Fruit fly (Drosophila melanogaster) whole organism, embryonic: ENCODE measurements around the gene Slu7.
A peak's percentile ranks its signal among the peaks of the same experiment; 100 is the strongest.

ENCODE experiments used
- Atf6 ChIP-seq: fragments of 200-800 bp; sonication (Bioruptor generic); IDR thresholded peaks from 2 replicates; pipeline ENCODE4 v1.3.6; 2022; ENCODE audit warnings: missing biosample characterization, missing genetic modification characterization
- B-H2 ChIP-seq: fragments of 200-800 bp; sonication (Bioruptor generic); optimal IDR thresholded peaks from 2 replicates; lab custom pipeline; 2018; ENCODE audit warnings: missing biosample characterization, mild to moderate bottlenecking, missing genetic modification characterization
- CG11696 ChIP-seq: fragments of 200-800 bp; sonication (Bioruptor generic); IDR thresholded peaks from 2 replicates; pipeline ENCODE4 v1.3.6; 2022; ENCODE audit warnings: missing biosample characterization, missing genetic modification characterization
- CG12219 ChIP-seq: fragments of 200-800 bp; sonication (Bioruptor generic); optimal IDR thresholded peaks from 3 replicates; lab custom pipeline; 2018; ENCODE audit warnings: missing biosample characterization, mild to moderate bottlenecking, missing genetic modification characterization
- CG13287 ChIP-seq: fragments of 200-800 bp; sonication (Bioruptor generic); IDR thresholded peaks from 2 replicates; pipeline ENCODE4 v1.3.6; 2022; ENCODE audit warnings: missing biosample characterization, missing genetic modification characterization; ENCODE audit not compliant: partially characterized antibody
- CG14860 ChIP-seq: fragments of 200-800 bp; sonication (Bioruptor generic); IDR thresholded peaks from 3 replicates; pipeline ENCODE4 v1.3.6; 2022; ENCODE audit warnings: missing biosample characterization, missing genetic modification characterization; ENCODE audit not compliant: partially characterized antibody
- CG18011 ChIP-seq: fragments of 200-800 bp; sonication (Bioruptor generic); optimal IDR thresholded peaks from 2 replicates; lab custom pipeline; 2017; ENCODE audit warnings: missing biosample characterization, missing genetic modification characterization, mild to moderate bottlenecking, moderate library complexity, missing genotype
- CG18619 ChIP-seq: fragments of 200-800 bp; sonication (Bioruptor generic); optimal IDR thresholded peaks from 3 replicates; lab custom pipeline; 2017; ENCODE audit warnings: missing biosample characterization, mild to moderate bottlenecking, missing genetic modification characterization
- CG33213 ChIP-seq: fragments of 200-800 bp; sonication (Bioruptor generic); optimal IDR thresholded peaks from 3 replicates; lab custom pipeline; 2016; ENCODE audit warnings: missing biosample characterization, missing genetic modification characterization
- CG34224 ChIP-seq: fragments of 200-800 bp; sonication (Bioruptor generic); IDR thresholded peaks from 3 replicates; pipeline ENCODE4 v1.3.6; 2022; ENCODE audit warnings: missing biosample characterization, missing genetic modification characterization; ENCODE audit not compliant: partially characterized antibody
- CG6272 ChIP-seq: fragments of 200-800 bp; sonication (Bioruptor generic); IDR thresholded peaks from 2 replicates; pipeline ENCODE4 v1.3.6; 2022; ENCODE audit warnings: missing biosample characterization, missing genetic modification characterization
- CG6683 ChIP-seq: fragments of 200-800 bp; sonication (Bioruptor generic); optimal IDR thresholded peaks from 2 replicates; lab custom pipeline; 2017; ENCODE audit warnings: missing biosample characterization, mild to moderate bottlenecking, missing genetic modification characterization, missing genetic modification reagents
- CG6765 ChIP-seq: fragments of 200-800 bp; sonication (Bioruptor generic); optimal IDR thresholded peaks from 3 replicates; lab custom pipeline; 2017; ENCODE audit warnings: missing biosample characterization, mild to moderate bottlenecking, missing genetic modification characterization
- CG7745 ChIP-seq: fragments of 200-800 bp; sonication (Bioruptor generic); optimal IDR thresholded peaks from 2 replicates; lab custom pipeline; 2018; ENCODE audit warnings: missing biosample characterization, mild to moderate bottlenecking, missing genetic modification characterization, moderate library complexity
- CG7928 ChIP-seq: fragments of 200-800 bp; sonication (Bioruptor generic); optimal IDR thresholded peaks from 2 replicates; lab custom pipeline; 2017; ENCODE audit warnings: missing biosample characterization, mild to moderate bottlenecking, missing genetic modification characterization
- CG8924 ChIP-seq: fragments of 200-800 bp; optimal IDR thresholded peaks from 3 replicates; lab custom pipeline; 2019; ENCODE audit warnings: missing biosample characterization, mild to moderate bottlenecking, missing genetic modification characterization, moderate library complexity
- CG9876 ChIP-seq: fragments of 200-800 bp; sonication (Bioruptor generic); optimal IDR thresholded peaks from 2 replicates; lab custom pipeline; 2016; ENCODE audit warnings: missing biosample characterization, missing genetic modification characterization
- CG9932 ChIP-seq: fragments of 200-800 bp; sonication (Bioruptor generic); IDR thresholded peaks from 2 replicates; pipeline ENCODE4 v1.3.6; 2022; ENCODE audit warnings: missing biosample characterization, missing genetic modification characterization
- CTCF ChIP-seq: fragments of 200-800 bp; sonication (Bioruptor generic); optimal IDR thresholded peaks from 2 replicates; lab custom pipeline; 2017; ENCODE audit warnings: missing biosample characterization, mild to moderate bottlenecking, missing genetic modification characterization, moderate library complexity
- CoRest ChIP-seq: fragments of 200-800 bp; sonication (Bioruptor generic); optimal IDR thresholded peaks from 3 replicates; lab custom pipeline; 2018; ENCODE audit warnings: missing biosample characterization, mild to moderate bottlenecking, missing genetic modification characterization, moderate library complexity
- Ets97D ChIP-seq: fragments of 200-800 bp; sonication (Bioruptor generic); optimal IDR thresholded peaks from 3 replicates; lab custom pipeline; 2016; ENCODE audit warnings: missing biosample characterization, missing genetic modification characterization
- Fer3 ChIP-seq: fragments of 200-800 bp; sonication (Bioruptor generic); optimal IDR thresholded peaks from 2 replicates; lab custom pipeline; 2018; ENCODE audit warnings: missing biosample characterization, mild to moderate bottlenecking, missing genetic modification characterization, moderate library complexity
- H2.0 ChIP-seq: fragments of 200-800 bp; sonication (Bioruptor generic); IDR thresholded peaks from 2 replicates; pipeline ENCODE4 v1.3.6; 2022; ENCODE audit warnings: missing biosample characterization, missing genetic modification characterization
- HLH4C ChIP-seq: fragments of 200-800 bp; sonication (Bioruptor generic); IDR thresholded peaks from 3 replicates; pipeline ENCODE4 v1.3.6; 2022; ENCODE audit warnings: missing biosample characterization, missing genetic modification characterization; ENCODE audit not compliant: partially characterized antibody
- Hmx ChIP-seq: fragments of 200-800 bp; sonication (Bioruptor generic); optimal IDR thresholded peaks from 2 replicates; lab custom pipeline; 2016; ENCODE audit warnings: missing biosample characterization, missing genetic modification characterization
- Hr78 ChIP-seq, 2 experiments: fragments of 200-800 bp in 1 of 2; fragments of >200 bp in 1 of 2; sonication (Bioruptor generic) in 1 of 2; optimal IDR thresholded peaks; 2 replicates each; lab custom pipeline; 2017 to 2019; ENCODE audit warnings: missing biosample characterization in 2 of 2, missing genetic modification characterization in 2 of 2, mild to moderate bottlenecking in 1 of 2, moderate library complexity in 1 of 2
- NC2β ChIP-seq: fragments of 200-800 bp; sonication (Bioruptor generic); optimal IDR thresholded peaks from 2 replicates; lab custom pipeline; 2016; ENCODE audit warnings: missing biosample characterization, missing genetic modification characterization
- Side ChIP-seq: fragments of 200-800 bp; sonication (Bioruptor generic); optimal IDR thresholded peaks from 2 replicates; lab custom pipeline; 2016; ENCODE audit warnings: missing biosample characterization, missing genetic modification characterization
- ara ChIP-seq: fragments of 200-800 bp; sonication (Bioruptor generic); IDR thresholded peaks from 2 replicates; pipeline ENCODE4 v1.3.6; 2022; ENCODE audit warnings: missing biosample characterization, missing genetic modification characterization
- bcd ChIP-seq: fragments of 200-800 bp; sonication (Bioruptor generic); optimal IDR thresholded peaks from 2 replicates; lab custom pipeline; 2017; ENCODE audit warnings: missing biosample characterization, mild to moderate bottlenecking, missing genetic modification characterization
- crol ChIP-seq: fragments of 200-800 bp; sonication (Bioruptor generic); IDR thresholded peaks from 2 replicates; pipeline ENCODE4 v1.3.6; 2022; ENCODE audit warnings: missing biosample characterization, missing genetic modification characterization
- crp ChIP-seq, 2 experiments: fragments of 200-800 bp; sonication (Bioruptor generic); optimal IDR thresholded peaks; 2 replicates in 1 of 2; 3 replicates in 1 of 2; lab custom pipeline; 2017; ENCODE audit warnings: missing biosample characterization in 2 of 2, missing genetic modification characterization in 2 of 2, mild to moderate bottlenecking in 1 of 2, moderate library complexity in 1 of 2
- dan ChIP-seq: fragments of 200-800 bp; sonication (Bioruptor generic); IDR thresholded peaks from 2 replicates; pipeline ENCODE4 v1.3.6; 2022; ENCODE audit warnings: missing biosample characterization, missing genetic modification characterization
- ewg ChIP-seq: fragments of 200-800 bp; sonication (Bioruptor generic); optimal IDR thresholded peaks from 3 replicates; lab custom pipeline; 2017; ENCODE audit warnings: mild to moderate bottlenecking, missing biosample characterization, missing genetic modification reagents, missing genetic modification characterization
- fd64A ChIP-seq: fragments of 200-800 bp; sonication (Bioruptor generic); optimal IDR thresholded peaks from 3 replicates; lab custom pipeline; 2018; ENCODE audit warnings: missing biosample characterization, mild to moderate bottlenecking, missing genetic modification characterization
- fru ChIP-seq: fragments of >200 bp; optimal IDR thresholded peaks from 2 replicates; lab custom pipeline; 2017
- gfzf ChIP-seq: fragments of 200-800 bp; sonication (Bioruptor generic); optimal IDR thresholded peaks from 2 replicates; lab custom pipeline; 2016; ENCODE audit warnings: missing biosample characterization, mild to moderate bottlenecking, missing genetic modification characterization, moderate library complexity
- gro ChIP-seq: fragments of 200-800 bp; sonication (Bioruptor generic); optimal IDR thresholded peaks from 2 replicates; lab custom pipeline; 2016; ENCODE audit warnings: missing biosample characterization, missing genetic modification characterization
- gsb-n ChIP-seq: fragments of 200-800 bp; sonication (Bioruptor generic); optimal IDR thresholded peaks from 3 replicates; lab custom pipeline; 2018; ENCODE audit warnings: missing biosample characterization, mild to moderate bottlenecking, missing genetic modification characterization
- hb ChIP-seq: fragments of 200-800 bp; sonication (Bioruptor generic); IDR thresholded peaks from 3 replicates; pipeline ENCODE4 v1.3.6; 2022; ENCODE audit warnings: missing biosample characterization, missing genetic modification characterization; ENCODE audit not compliant: partially characterized antibody
- lbe ChIP-seq: fragments of 200-800 bp; sonication (Bioruptor generic); optimal IDR thresholded peaks from 2 replicates; lab custom pipeline; 2016; ENCODE audit warnings: missing biosample characterization, mild to moderate bottlenecking, missing genetic modification characterization
- mirr ChIP-seq: fragments of 200-800 bp; sonication (Bioruptor generic); optimal IDR thresholded peaks from 3 replicates; lab custom pipeline; 2018; ENCODE audit warnings: missing biosample characterization, mild to moderate bottlenecking, missing genetic modification characterization
- nau ChIP-seq: fragments of 200-800 bp; sonication (Bioruptor generic); optimal IDR thresholded peaks from 3 replicates; lab custom pipeline; 2017; ENCODE audit warnings: missing biosample characterization, mild to moderate bottlenecking, missing genetic modification characterization, missing genetic modification reagents
- p53 ChIP-seq: fragments of 200-800 bp; sonication (Bioruptor generic); optimal IDR thresholded peaks from 2 replicates; lab custom pipeline; 2016; ENCODE audit warnings: missing biosample characterization, missing genetic modification characterization
- peb ChIP-seq: fragments of 200-800 bp; sonication (Bioruptor generic); IDR thresholded peaks from 2 replicates; pipeline ENCODE4 v1.3.6; 2022; ENCODE audit warnings: missing biosample characterization, missing genetic modification characterization
- pum ChIP-seq: fragments of 200-800 bp; sonication (Bioruptor generic); optimal IDR thresholded peaks from 2 replicates; lab custom pipeline; 2016; ENCODE audit warnings: missing biosample characterization, missing genetic modification characterization
- scrt ChIP-seq: fragments of 200-800 bp; sonication (Bioruptor generic); optimal IDR thresholded peaks from 2 replicates; lab custom pipeline; 2018; ENCODE audit warnings: missing biosample characterization, mild to moderate bottlenecking, missing genetic modification characterization, moderate library complexity
- tio ChIP-seq: fragments of 200-800 bp; sonication (Bioruptor generic); optimal IDR thresholded peaks from 2 replicates; lab custom pipeline; 2017; ENCODE audit warnings: missing biosample characterization, missing genetic modification characterization, inconsistent platforms
- tna ChIP-seq: fragments of 200-800 bp; sonication (Bioruptor generic); IDR thresholded peaks from 2 replicates; pipeline ENCODE4 v1.3.6; 2022; ENCODE audit warnings: missing biosample characterization, missing genetic modification characterization; ENCODE audit not compliant: partially characterized antibody
- unc-4 ChIP-seq: fragments of 200-800 bp; sonication (Bioruptor generic); IDR thresholded peaks from 2 replicates; pipeline ENCODE4 v1.3.6; 2022; ENCODE audit warnings: missing biosample characterization, missing genetic modification characterization; ENCODE audit not compliant: partially characterized antibody

The Slu7 gene

DNA sequence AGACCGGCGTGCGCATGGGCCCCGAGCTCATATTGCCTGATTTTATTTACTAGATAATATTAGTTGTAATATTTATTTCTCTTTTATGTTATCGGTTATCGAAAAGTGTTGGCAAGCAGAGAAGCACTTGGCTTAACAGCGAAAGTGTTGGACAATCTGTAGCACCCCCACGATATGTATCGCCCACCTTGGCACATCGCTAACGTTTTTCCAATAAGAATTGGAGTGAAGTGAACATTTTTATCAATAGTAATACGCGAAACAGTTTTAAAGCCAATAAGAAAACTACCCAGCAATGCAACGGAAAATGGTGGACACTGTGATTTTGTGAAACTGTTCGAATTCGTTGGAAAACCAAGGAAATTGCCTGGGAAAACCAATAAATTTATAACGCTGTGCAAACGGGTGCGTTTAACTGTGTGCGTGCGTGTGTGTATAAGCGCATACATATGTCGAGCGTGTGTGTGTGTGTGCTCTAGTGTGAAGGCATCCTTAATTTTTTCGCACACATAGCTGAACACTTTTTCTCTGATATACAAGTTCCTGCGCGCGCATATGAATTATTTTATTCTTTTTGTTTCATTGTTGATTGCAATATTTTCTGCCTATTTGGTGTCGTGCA is at the start of gene Slu7, which contains the start of gene Pkc98E (continued):
- TF ChIP-seq dan: no peak
- TF ChIP-seq H2.0: peak; percentile 52
- peak; percentile 80 for TF ChIP-seq lbe (GFP tag; lab: Kevin White, UChicago)
- no peak for TF ChIP-seq Hr78 (GFP tag; optimal IDR thresholded peaks at IDR 0.05; lab: Kevin White, UChicago)
- no peak for TF ChIP-seq CG7928 (GFP tag; lab: Kevin White, UChicago)
- no peak for TF ChIP-seq gfzf (GFP tag; lab: Kevin White, UChicago)
- no peak for TF ChIP-seq fd64A (GFP tag; lab: Kevin White, UChicago)
- TF ChIP-seq CG9932: peak; percentile 92
- peak; percentile 32; the same call in 1 of the 2 replicates for TF ChIP-seq ara (GFP tag; lab: Robert Waterston, UW)
- TF ChIP-seq peb: no peak
- TF ChIP-seq CG6765: no peak
- TF ChIP-seq gsb-n: no peak
- TF ChIP-seq CG34224 (GFP tag; lab: Robert Waterston, UW): peak; percentile 89
- TF ChIP-seq crp (GFP tag; optimal IDR thresholded peaks at IDR 0.05; lab: Kevin White, UChicago): peak in 1 of 2 experiments; percentile 36
- TF ChIP-seq mirr (GFP tag; lab: Kevin White, UChicago): peak; percentile 30
- peak; percentile 87 for TF ChIP-seq HLH4C (GFP tag; lab: Robert Waterston, UW)
- peak; percentile 66 for TF ChIP-seq CG6272 (GFP tag; lab: Robert Waterston, UW)
- peak; percentile 80 for TF ChIP-seq B-H2 (GFP tag; lab: Kevin White, UChicago)
- peak; percentile 71 for TF ChIP-seq ewg (GFP tag; lab: Kevin White, UChicago)
- peak; percentile 83 for TF ChIP-seq CG14860 (GFP tag; lab: Robert Waterston, UW)
- no peak for TF ChIP-seq CG6683 (GFP tag; lab: Kevin White, UChicago)
- peak; percentile 82 for TF ChIP-seq tna
- TF ChIP-seq CoRest (tag; lab: Kevin White, UChicago): no peak
- peak; percentile 59 for TF ChIP-seq CG33213
- peak; percentile 88 for TF ChIP-seq hb (GFP tag; lab: Robert Waterston, UW)
- TF ChIP-seq pum (GFP tag; lab: Kevin White, UChicago): peak; percentile 52
- peak; percentile 55; the same call in 1 of the 2 replicates for TF ChIP-seq Atf6 (GFP tag; lab: Robert Waterston, UW)
- peak; percentile 46 for TF ChIP-seq CG8924 (tag; lab: Kevin White, UChicago)
- no peak for TF ChIP-seq CG12219 (GFP tag; lab: Kevin White, UChicago)
- peak; percentile 87 for TF ChIP-seq unc-4
- TF ChIP-seq Side (GFP tag; lab: Kevin White, UChicago): peak; percentile 35
- TF ChIP-seq crol (GFP tag; lab: Robert Waterston, UW): no peak
- no peak for TF ChIP-seq Hmx (GFP tag; lab: Kevin White, UChicago)
- TF ChIP-seq CTCF: no peak
- TF ChIP-seq fru (lab: Kevin White, UChicago): no peak
- no peak for TF ChIP-seq CG11696 (GFP tag; lab: Robert Waterston, UW)
- peak; percentile 74 for TF ChIP-seq Ets97D
- no peak for TF ChIP-seq p53 (GFP tag; lab: Kevin White, UChicago)
- TF ChIP-seq Fer3 (tag; lab: Kevin White, UChicago): peak; percentile 51
- peak; percentile 31 for TF ChIP-seq CG18011 (GFP tag; lab: Kevin White, UChicago)
- peak; percentile 37 for TF ChIP-seq NC2β (GFP tag; lab: Kevin White, UChicago)
- TF ChIP-seq scrt (GFP tag; lab: Kevin White, UChicago): peak; percentile 19
- TF ChIP-seq CG18619 (GFP tag; lab: Kevin White, UChicago): no peak
- TF ChIP-seq CG7745 (tag; lab: Kevin White, UChicago): peak; percentile 80
- TF ChIP-seq tio: no peak
- TF ChIP-seq gro (GFP tag; lab: Kevin White, UChicago): peak; percentile 88
- peak; percentile 89 for TF ChIP-seq CG13287 (GFP tag; lab: Robert Waterston, UW)
- peak; percentile 70 for TF ChIP-seq bcd
- no peak for TF ChIP-seq nau (GFP tag; lab: Kevin White, UChicago)
- peak; percentile 46 for TF ChIP-seq CG9876 (GFP tag; lab: Kevin White, UChicago)
